Fruit fly (Drosophila melanogaster): ENCODE data around the gene CG44270.

- no peak for TF ChIP-seq Pif1A (GFP tag; optimal IDR thresholded peaks at IDR 0.05)
- TF ChIP-seq CG13204 (GFP tag; optimal IDR thresholded peaks at IDR 0.05), result no peak
- no peak for TF ChIP-seq Ets98B (GFP tag; IDR thresholded peaks at IDR 0.05)
- TF ChIP-seq CG8159 (tag; optimal IDR thresholded peaks at IDR 0.05), result no peak
- no peak for TF ChIP-seq CG17806 (tag; optimal IDR thresholded peaks at IDR 0.05)
- TF ChIP-seq CG15710 (tag; optimal IDR thresholded peaks at IDR 0.05), result no peak
- no peak for TF ChIP-seq CG32121 (GFP tag; IDR thresholded peaks at IDR 0.05)
- no peak for TF ChIP-seq CG10348 (GFP tag; IDR thresholded peaks at IDR 0.05)
- no peak for TF ChIP-seq CG34367 (tag; optimal IDR thresholded peaks at IDR 0.05)
- no peak for TF ChIP-seq EcR (GFP tag; optimal IDR thresholded peaks at IDR 0.05)
- no peak for TF ChIP-seq CG14655 (GFP tag; optimal IDR thresholded peaks at IDR 0.05)
- no peak for TF ChIP-seq Pif1B (GFP tag; optimal IDR thresholded peaks at IDR 0.05)
Observed at dm6 chr2L:20530766-20531165, at the start of gene CG44270.
